Worm (Caenorhabditis elegans) whole organism, L3 larva: ENCODE measurements around the gene T22C8.3.

ENCODE experiments used
- R02D3.7 ChIP-seq: fragments of 150-350 bp; optimal IDR thresholded peaks from 2 replicates; lab custom pipeline; 2014; ENCODE audit warnings: missing biosample characterization, missing genetic modification characterization
- ZK546.5 ChIP-seq: sonication (generic microtip); optimal IDR thresholded peaks from 2 replicates; lab custom pipeline; 2017; ENCODE audit warnings: missing biosample characterization, missing genetic modification characterization
- aly-2 ChIP-seq: fragments of 150-350 bp; optimal IDR thresholded peaks from 2 replicates; lab custom pipeline; 2014; ENCODE audit warnings: missing biosample characterization, missing genetic modification characterization
- ama-1 ChIP-seq: fragments of 150-350 bp; optimal IDR thresholded peaks from 2 replicates; lab custom pipeline; 2018
- ceh-28 ChIP-seq: fragments of 150-350 bp; optimal IDR thresholded peaks from 2 replicates; lab custom pipeline; 2014; ENCODE audit warnings: missing biosample characterization, missing genetic modification reagents, missing genetic modification characterization
- ceh-82 ChIP-seq: fragments of 150-350 bp; optimal IDR thresholded peaks from 2 replicates; lab custom pipeline; 2014; ENCODE audit warnings: missing biosample characterization, missing genetic modification characterization
- ceh-9 ChIP-seq: sonication (generic microtip); optimal IDR thresholded peaks from 2 replicates; lab custom pipeline; 2018; ENCODE audit warnings: missing biosample characterization, missing genetic modification characterization
- daf-12 ChIP-seq: fragments of 150-350 bp; optimal IDR thresholded peaks from 2 replicates; lab custom pipeline; 2014; ENCODE audit warnings: missing biosample characterization, missing genetic modification reagents, missing genetic modification characterization
- egl-5 ChIP-seq: fragments of 150-350 bp; optimal IDR thresholded peaks from 2 replicates; lab custom pipeline; 2017; ENCODE audit warnings: missing biosample characterization, missing genetic modification reagents, missing genetic modification characterization, inconsistent platforms
- elt-2 ChIP-seq: sonication (generic microtip); optimal IDR thresholded peaks from 2 replicates; lab custom pipeline; 2016; ENCODE audit warnings: missing genetic modification reagents, mild to moderate bottlenecking, missing genetic modification characterization, missing compliant biosample characterization
- eor-1 ChIP-seq, 2 experiments: fragments of 150-350 bp; optimal IDR thresholded peaks; 2 replicates each; lab custom pipeline; 2014 to 2018; ENCODE audit warnings: missing biosample characterization in 2 of 2, missing genetic modification characterization in 2 of 2
- fkh-10 ChIP-seq: sonication (generic microtip); optimal IDR thresholded peaks from 2 replicates; lab custom pipeline; 2017; ENCODE audit warnings: missing biosample characterization, missing genetic modification reagents, missing genetic modification characterization
- fkh-2 ChIP-seq: fragments of 150-350 bp; optimal IDR thresholded peaks from 2 replicates; lab custom pipeline; 2014; ENCODE audit warnings: missing biosample characterization, missing genetic modification reagents, missing genetic modification characterization
- fos-1 ChIP-seq: fragments of 150-350 bp; optimal IDR thresholded peaks from 2 replicates; lab custom pipeline; 2014; ENCODE audit warnings: missing biosample characterization, missing genetic modification characterization
- lin-39 ChIP-seq: fragments of 150-350 bp; optimal IDR thresholded peaks from 2 replicates; lab custom pipeline; 2018; ENCODE audit warnings: missing biosample characterization, missing genetic modification reagents, missing genetic modification characterization
- lsy-12 ChIP-seq: sonication (generic microtip); optimal IDR thresholded peaks from 2 replicates; lab custom pipeline; 2016; ENCODE audit warnings: mild to moderate bottlenecking, missing genetic modification characterization, missing compliant biosample characterization
- nfya-1 ChIP-seq: sonication (generic microtip); optimal IDR thresholded peaks from 2 replicates; lab custom pipeline; 2017; ENCODE audit warnings: missing genetic modification characterization, mild to moderate bottlenecking, missing compliant biosample characterization, antibody characterized with exemption, moderate library complexity; ENCODE audit not compliant: insufficient read depth
- nhr-11 ChIP-seq: fragments of 150-350 bp; optimal IDR thresholded peaks from 2 replicates; lab custom pipeline; 2014; ENCODE audit warnings: missing biosample characterization, missing genetic modification characterization
- nhr-23 ChIP-seq: fragments of 150-350 bp; optimal IDR thresholded peaks from 2 replicates; lab custom pipeline; 2014; ENCODE audit warnings: missing biosample characterization, missing genetic modification reagents, missing genetic modification characterization
- nhr-28 ChIP-seq: fragments of 150-350 bp; optimal IDR thresholded peaks from 2 replicates; lab custom pipeline; 2014; ENCODE audit warnings: missing biosample characterization, missing genetic modification characterization
- nhr-43 ChIP-seq: sonication (generic microtip); optimal IDR thresholded peaks from 2 replicates; lab custom pipeline; 2016; ENCODE audit warnings: mild to moderate bottlenecking, missing genetic modification characterization, missing compliant biosample characterization; ENCODE audit not compliant: poor library complexity, severe bottlenecking
- nhr-76 ChIP-seq: fragments of 150-350 bp; sonication (generic microtip); optimal IDR thresholded peaks from 5 replicates; lab custom pipeline; 2014; ENCODE audit warnings: missing biosample characterization, missing genetic modification characterization
- pha-4 ChIP-seq: fragments of 150-350 bp; optimal IDR thresholded peaks from 2 replicates; lab custom pipeline; 2014; ENCODE audit warnings: missing biosample characterization, missing genetic modification reagents, missing genetic modification characterization
- pqm-1 ChIP-seq: fragments of 150-350 bp; optimal IDR thresholded peaks from 2 replicates; lab custom pipeline; 2017; ENCODE audit warnings: missing biosample characterization, missing genetic modification characterization, inconsistent platforms
- sea-2 ChIP-seq: fragments of 150-350 bp; sonication (generic microtip); optimal IDR thresholded peaks from 4 replicates; lab custom pipeline; 2014; ENCODE audit warnings: missing biosample characterization, missing genetic modification reagents, missing genetic modification characterization
- skn-1 ChIP-seq: fragments of 150-350 bp; optimal IDR thresholded peaks from 2 replicates; lab custom pipeline; 2014; ENCODE audit warnings: missing biosample characterization, missing genetic modification characterization
- snpc-4 ChIP-seq: fragments of 150-350 bp; optimal IDR thresholded peaks from 2 replicates; lab custom pipeline; 2014; ENCODE audit warnings: missing biosample characterization, missing genetic modification characterization
- tbx-2 ChIP-seq: sonication (generic microtip); optimal IDR thresholded peaks from 2 replicates; lab custom pipeline; 2016; ENCODE audit warnings: mild to moderate bottlenecking, missing genetic modification characterization, missing compliant biosample characterization
- unc-39 ChIP-seq: sonication (generic microtip); optimal IDR thresholded peaks from 4 replicates; lab custom pipeline; 2017; ENCODE audit warnings: missing biosample characterization, missing genetic modification characterization
- unc-62 ChIP-seq: fragments of 150-350 bp; sonication (generic microtip); optimal IDR thresholded peaks from 4 replicates; lab custom pipeline; 2014; ENCODE audit warnings: missing biosample characterization, missing genetic modification reagents, missing genetic modification characterization
- zag-1 ChIP-seq: fragments of 150-350 bp; optimal IDR thresholded peaks from 2 replicates; lab custom pipeline; 2014; ENCODE audit warnings: missing biosample characterization, missing genetic modification characterization
- ztf-4 ChIP-seq: fragments of 150-350 bp; optimal IDR thresholded peaks from 2 replicates; lab custom pipeline; 2014; ENCODE audit warnings: missing biosample characterization, missing genetic modification characterization

The T22C8.3 gene

ce11 chrII:8599214-8599613, 22.6 kb downstream of the T22C8.3 start, which contains the start of gene F28C6.5:
Gene F28C6.5 (plus strand): TSS chrII:8599514.
- TF ChIP-seq zag-1 (tag; lab: Kevin White, UChicago) = no peak

ce11 chrII:8593840-8594625, 27.8 kb downstream of the T22C8.3 start, which contains the start of gene aptf-3:
Gene aptf-3 (plus strand): TSS chrII:8594190.
- TF ChIP-seq unc-62 (GFP tag; lab: Kevin White, UChicago) (no peak), unc-39 (no peak), fkh-10 (GFP tag; lab: Kevin White, UChicago) (no peak), eor-1 (tag; optimal IDR thresholded peaks at IDR 0.05; lab: Kevin White, UChicago) (no peak), nhr-76 (no peak), lin-39 (tag; lab: Kevin White, UChicago) (no peak), egl-5 (tag; lab: Kevin White, UChicago) (no peak), pha-4 (tag; lab: Kevin White, UChicago) (no peak), ztf-4 (no peak), ceh-82 (tag; lab: Kevin White, UChicago) (no peak), elt-2 (tag; lab: Kevin White, UChicago) (no peak), lsy-12 (tag; lab: Kevin White, UChicago) (no peak), nfya-1 (tag; lab: Kevin White, UChicago) (no peak), nhr-23 (tag; lab: Kevin White, UChicago) (no peak), nhr-28 (no peak), fos-1 (tag; lab: Kevin White, UChicago) (no peak), aly-2 (no peak), ama-1 (lab: Kevin White, UChicago) (no peak)

ce11 chrII:8590684-8591083, 31.1 kb downstream of the T22C8.3 start, which contains the start of gene aptf-4:
Gene aptf-4 (plus strand): TSS chrII:8590984.
- TF ChIP-seq skn-1 (tag; lab: Kevin White, UChicago) = no peak
- TF ChIP-seq, all 47 proteins: peak for 0

ce11 chrII:8589227-8589626, 32.6 kb downstream of the T22C8.3 start:
- TF ChIP-seq nfya-1 (tag; lab: Kevin White, UChicago) (peak; percentile 30), fkh-10 (GFP tag; lab: Kevin White, UChicago) (peak; percentile 47), pqm-1 (no peak)

ce11 chrII:8588442-8588841, 33.3 kb downstream of the T22C8.3 start:
- TF ChIP-seq ZK546.5 (tag; lab: Kevin White, UChicago) (no peak), nhr-11 (tag; lab: Kevin White, UChicago) (no peak), egl-5 (tag; lab: Kevin White, UChicago) (no peak), ceh-28 (tag; lab: Kevin White, UChicago) (no peak), nfya-1 (tag; lab: Kevin White, UChicago) (no peak), fos-1 (tag; lab: Kevin White, UChicago) (no peak), pqm-1 (no peak), snpc-4 (tag; lab: Kevin White, UChicago) (no peak), sea-2 (GFP tag; lab: Kevin White, UChicago) (no peak), tbx-2 (tag; lab: Kevin White, UChicago) (no peak), ceh-9 (tag; lab: Kevin White, UChicago) (no peak), fkh-2 (tag; lab: Kevin White, UChicago) (no peak), lsy-12 (tag; lab: Kevin White, UChicago) (no peak), daf-12 (tag; lab: Kevin White, UChicago) (no peak), ama-1 (lab: Kevin White, UChicago) (no peak), R02D3.7 (tag; lab: Kevin White, UChicago) (no peak), nhr-43 (tag; lab: Kevin White, UChicago) (no peak)
